Comparison of ENCODE assay signal across 2 worm cellular contexts in the genomic region with DNA sequence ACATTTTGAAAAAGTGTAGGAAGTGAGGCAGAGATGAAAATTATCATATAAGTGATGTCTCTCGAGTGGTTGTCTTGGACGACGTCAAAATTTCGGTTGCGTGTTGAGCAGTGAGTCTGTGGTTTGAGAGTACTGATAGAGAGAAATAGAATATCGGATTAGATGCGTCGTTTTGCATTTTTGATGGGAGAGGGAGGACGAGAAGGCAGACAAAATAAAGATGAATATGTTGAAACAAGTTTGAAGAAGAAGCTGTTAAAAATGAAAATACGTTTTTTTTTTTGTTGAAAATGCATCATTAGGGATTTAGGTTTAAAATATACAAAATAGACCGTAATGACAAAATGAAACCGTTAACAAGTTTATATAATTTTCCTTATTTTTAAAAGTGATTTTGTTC.
TF ChIP-seq lines count a peak whose summit lies in the region.

Gene T04C12.9 (minus strand): TSS at position 101 of the 400 bp plus-strand sequence.

TF ChIP-seq in whole organism, L2 larva, 48 proteins besides CTCF, POLR2A, EP300 and RAD21:
- peak; percentile 34 for TF ChIP-seq unc-55 (GFP tag; optimal IDR thresholded peaks at IDR 0.05; lab: Kevin White, UChicago)
- no peak for TF ChIP-seq elt-1 (tag; optimal IDR thresholded peaks at IDR 0.05; lab: Kevin White, UChicago)

TF ChIP-seq in whole organism, L4 larva, 104 proteins besides CTCF, POLR2A, EP300 and RAD21:
- no peak for TF ChIP-seq D1046.2 (GFP tag; IDR thresholded peaks at IDR 0.05; lab: Robert Waterston, UW)
- TF ChIP-seq aha-1 (tag; lab: Kevin White, UChicago): peak; percentile 23
- peak in 1 of 2 experiments; percentile 4 for TF ChIP-seq unc-62 (GFP tag; optimal IDR thresholded peaks at IDR 0.05 in 1 of 2; lab: Kevin White, UChicago)
- no peak for TF ChIP-seq unc-62 (tag; optimal IDR thresholded peaks at IDR 0.05; lab: Kevin White, UChicago)
